Worm (Caenorhabditis elegans) whole organism, L1 larva: Measurements from ENCODE around the gene C17H12.2.

Source experiments
- blmp-1 ChIP-seq: fragments of 150-350 bp; optimal IDR thresholded peaks from 2 replicates; lab custom pipeline; 2014; ENCODE audit warnings: missing biosample characterization, missing genetic modification characterization
- ceh-82 ChIP-seq, 3 experiments: fragments of 150-350 bp in 1 of 3; sonication (generic microtip) in 2 of 3; optimal IDR thresholded peaks; 2 replicates each; lab custom pipeline; 2014 to 2017; ENCODE audit warnings: missing biosample characterization in 3 of 3, missing genetic modification characterization in 3 of 3
- ces-1 ChIP-seq: fragments of 150-350 bp; optimal IDR thresholded peaks from 2 replicates; lab custom pipeline; 2014; ENCODE audit warnings: missing biosample characterization, missing genetic modification reagents, missing genetic modification characterization
- dpl-1 ChIP-seq, 3 experiments: fragments of 150-350 bp in 2 of 3; sonication (generic microtip) in 1 of 3; optimal IDR thresholded peaks; 2 replicates each; lab custom pipeline; 2014 to 2017; ENCODE audit warnings: missing biosample characterization in 3 of 3, missing genetic modification characterization in 3 of 3, missing genetic modification reagents in 3 of 3
- dsc-1 ChIP-seq: sonication (generic microtip); optimal IDR thresholded peaks from 2 replicates; lab custom pipeline; 2016; ENCODE audit warnings: mild to moderate bottlenecking, missing genetic modification characterization, missing compliant biosample characterization
- efl-1 ChIP-seq, 4 experiments: fragments of 150-350 bp; optimal IDR thresholded peaks in 3 of 4; peaks in 1 of 4; 1 replicate in 1 of 4; 2 replicates in 3 of 4; lab custom pipeline; 2014; ENCODE audit warnings: missing biosample characterization in 2 of 4, missing genetic modification characterization in 2 of 4, missing genetic modification reagents in 2 of 4
- egl-13 ChIP-seq: sonication (generic microtip); optimal IDR thresholded peaks from 2 replicates; lab custom pipeline; 2016; ENCODE audit warnings: missing genotype, missing genetic modification reagents, missing genetic modification characterization, missing compliant biosample characterization
- elt-3 ChIP-seq, 6 experiments: fragments of 150-350 bp in 1 of 6; sonication (generic microtip); optimal IDR thresholded peaks; 2 replicates each; lab custom pipeline; 2017 to 2018; ENCODE audit warnings: missing biosample characterization in 6 of 6, missing genetic modification characterization in 6 of 6, inconsistent platforms in 1 of 6
- fkh-10 ChIP-seq: sonication (generic microtip); optimal IDR thresholded peaks from 2 replicates; lab custom pipeline; 2017; ENCODE audit warnings: missing biosample characterization, missing genetic modification reagents, missing genetic modification characterization
- fkh-8 ChIP-seq: sonication (generic microtip); optimal IDR thresholded peaks from 2 replicates; lab custom pipeline; 2016; ENCODE audit warnings: mild to moderate bottlenecking, missing genetic modification characterization, missing compliant biosample characterization
- hlh-4 ChIP-seq: sonication (generic microtip); optimal IDR thresholded peaks from 2 replicates; lab custom pipeline; 2016; ENCODE audit warnings: mild to moderate bottlenecking, missing genetic modification characterization, missing compliant biosample characterization
- isw-1 ChIP-seq: fragments of 200-800 bp; sonication (Bioruptor generic); IDR thresholded peaks from 2 replicates; pipeline ENCODE4 v1.3.6; 2022; ENCODE audit warnings: missing genetic modification characterization, missing compliant biosample characterization
- jun-1 ChIP-seq: fragments of 150-350 bp; optimal IDR thresholded peaks from 2 replicates; lab custom pipeline; 2014; ENCODE audit warnings: missing biosample characterization, missing genetic modification reagents, missing genetic modification characterization
- lin-14 ChIP-seq: fragments of 200-800 bp; sonication (Bioruptor generic); optimal IDR thresholded peaks from 2 replicates; lab custom pipeline; 2018; ENCODE audit warnings: mild to moderate bottlenecking, missing genetic modification characterization, moderate library complexity, missing compliant biosample characterization
- lin-35 ChIP-seq, 2 experiments: fragments of 150-350 bp; optimal IDR thresholded peaks; 2 replicates each; lab custom pipeline; 2014; ENCODE audit warnings: missing biosample characterization in 2 of 2, missing genetic modification characterization in 2 of 2, missing genetic modification reagents in 2 of 2
- lsy-2 ChIP-seq, 2 experiments: fragments of 150-350 bp; optimal IDR thresholded peaks; 2 replicates each; lab custom pipeline; 2014; ENCODE audit warnings: missing biosample characterization in 2 of 2, missing genetic modification characterization in 2 of 2
- mab-9 ChIP-seq: fragments of 200-800 bp; sonication (Bioruptor generic); IDR thresholded peaks from 2 replicates; pipeline ENCODE4 v1.3.6; 2022; ENCODE audit warnings: missing genetic modification reagents, missing genetic modification characterization, missing compliant biosample characterization
- mdl-1 ChIP-seq, 2 experiments: fragments of 150-350 bp; optimal IDR thresholded peaks; 2 replicates each; lab custom pipeline; 2014 to 2017; ENCODE audit warnings: missing biosample characterization in 2 of 2, missing genetic modification characterization in 2 of 2, inconsistent platforms in 1 of 2
- mep-1 ChIP-seq: fragments of 150-350 bp; optimal IDR thresholded peaks from 2 replicates; lab custom pipeline; 2014; ENCODE audit warnings: missing biosample characterization, missing genetic modification characterization
- nhr-19 ChIP-seq: fragments of 200-800 bp; sonication (Bioruptor generic); conservative IDR thresholded peaks from 2 replicates; pipeline ENCODE4 v1.3.6; 2022; ENCODE audit warnings: missing genetic modification characterization, missing compliant biosample characterization
- nhr-20 ChIP-seq: sonication (generic microtip); optimal IDR thresholded peaks from 2 replicates; lab custom pipeline; 2016; ENCODE audit warnings: mild to moderate bottlenecking, missing genetic modification characterization, missing compliant biosample characterization
- nhr-237 ChIP-seq: fragments of 150-350 bp; optimal IDR thresholded peaks from 2 replicates; lab custom pipeline; 2014; ENCODE audit warnings: missing biosample characterization, missing genetic modification characterization
- nhr-47 ChIP-seq: sonication (generic microtip); optimal IDR thresholded peaks from 2 replicates; lab custom pipeline; 2016; ENCODE audit warnings: mild to moderate bottlenecking, missing genetic modification characterization, moderate library complexity, missing compliant biosample characterization
- nhr-71 ChIP-seq: sonication (generic microtip); optimal IDR thresholded peaks from 2 replicates; lab custom pipeline; 2016; ENCODE audit warnings: mild to moderate bottlenecking, missing genetic modification characterization, moderate library complexity, missing compliant biosample characterization
- nhr-76 ChIP-seq: sonication (generic microtip); optimal IDR thresholded peaks from 2 replicates; lab custom pipeline; 2017; ENCODE audit warnings: missing biosample characterization, missing genetic modification characterization
- nhr-77 ChIP-seq: fragments of 150-350 bp; optimal IDR thresholded peaks from 2 replicates; lab custom pipeline; 2014; ENCODE audit warnings: missing biosample characterization, missing genetic modification characterization
- nhr-85 ChIP-seq: sonication (generic microtip); peaks from one replicate; lab custom pipeline; 2016; ENCODE audit warnings: missing genetic modification characterization, inconsistent platforms, missing compliant biosample characterization
- nhr-90 ChIP-seq: sonication (generic microtip); optimal IDR thresholded peaks from 2 replicates; lab custom pipeline; 2016; ENCODE audit warnings: mild to moderate bottlenecking, missing genetic modification characterization, missing compliant biosample characterization; ENCODE audit not compliant: poor library complexity
- pag-3 ChIP-seq: sonication (generic microtip); optimal IDR thresholded peaks from 2 replicates; lab custom pipeline; 2017; ENCODE audit warnings: missing genetic modification characterization, mild to moderate bottlenecking, missing compliant biosample characterization, antibody characterized with exemption, borderline replicate concordance; ENCODE audit not compliant: insufficient read depth
- pax-3 ChIP-seq: fragments of 200-800 bp; sonication (Bioruptor generic); optimal IDR thresholded peaks from 2 replicates; lab custom pipeline; 2018; ENCODE audit warnings: mild to moderate bottlenecking, missing genetic modification characterization, moderate library complexity, missing compliant biosample characterization
- rnt-1 ChIP-seq: sonication (generic microtip); optimal IDR thresholded peaks from 2 replicates; lab custom pipeline; 2016; ENCODE audit warnings: mild to moderate bottlenecking, missing genetic modification characterization, moderate library complexity, missing compliant biosample characterization
- skn-1 ChIP-seq: fragments of 150-350 bp; optimal IDR thresholded peaks from 2 replicates; lab custom pipeline; 2014; ENCODE audit warnings: missing biosample characterization, missing genetic modification characterization
- snu-23 ChIP-seq: sonication (generic microtip); optimal IDR thresholded peaks from 2 replicates; lab custom pipeline; 2016; ENCODE audit warnings: missing genetic modification characterization, missing compliant biosample characterization
- sptf-1 ChIP-seq: fragments of 150-350 bp; optimal IDR thresholded peaks from 2 replicates; lab custom pipeline; 2014; ENCODE audit warnings: missing biosample characterization, missing genetic modification characterization
- tbx-2 ChIP-seq: sonication (generic microtip); optimal IDR thresholded peaks from 2 replicates; lab custom pipeline; 2016; ENCODE audit warnings: missing genetic modification characterization, missing compliant biosample characterization
- unc-62 ChIP-seq: fragments of 150-350 bp; optimal IDR thresholded peaks from 2 replicates; lab custom pipeline; 2014; ENCODE audit warnings: missing biosample characterization, missing genetic modification reagents, missing genetic modification characterization
- unc-86 ChIP-seq: sonication (generic microtip); optimal IDR thresholded peaks from 2 replicates; lab custom pipeline; 2016; ENCODE audit warnings: missing genetic modification characterization, missing compliant biosample characterization
- vab-15 ChIP-seq: sonication (generic microtip); optimal IDR thresholded peaks from 2 replicates; lab custom pipeline; 2017; ENCODE audit warnings: missing genotype, mild to moderate bottlenecking, missing genetic modification characterization, missing compliant biosample characterization
- ztf-11 ChIP-seq, 2 experiments: sonication (generic microtip); optimal IDR thresholded peaks; 2 replicates each; lab custom pipeline; 2016 to 2017; ENCODE audit warnings: missing genetic modification characterization in 2 of 2, missing biosample characterization in 1 of 2, missing compliant biosample characterization in 1 of 2
- ztf-4 ChIP-seq: fragments of 150-350 bp; optimal IDR thresholded peaks from 2 replicates; lab custom pipeline; 2014; ENCODE audit warnings: missing biosample characterization, missing genetic modification characterization

Gene C17H12.2

DNA sequence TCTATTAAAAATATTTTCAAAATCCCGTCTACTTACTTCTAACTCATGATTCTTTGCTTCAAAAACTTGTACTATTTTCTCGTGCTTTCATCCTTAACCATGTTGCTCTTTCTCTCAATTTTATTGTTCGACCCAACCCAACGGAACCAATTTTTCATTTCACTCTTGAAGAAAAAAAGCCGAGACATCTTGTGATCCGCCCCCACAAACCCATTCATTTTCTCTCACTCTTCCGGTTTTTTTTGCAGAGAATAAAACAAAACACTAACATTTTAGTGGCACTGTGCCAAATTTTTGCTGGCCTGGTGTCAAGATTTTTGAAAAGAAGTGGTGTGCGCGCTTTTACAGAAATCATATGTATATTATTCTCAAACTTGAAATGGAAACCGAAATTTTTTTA lies 46.5 kb upstream of the C17H12.2 start:
- TF ChIP-seq lsy-2 (tag; optimal IDR thresholded peaks at IDR 0.05; lab: Kevin White, UChicago) (peak in 1 of 2 experiments; percentile 33), mab-9 (GFP tag; lab: Robert Waterston, UW) (no peak), rnt-1 (tag; lab: Kevin White, UChicago) (peak; percentile 46), unc-62 (GFP tag; lab: Kevin White, UChicago) (no peak), lin-14 (GFP tag; lab: Kevin White, UChicago) (peak; percentile 84), pax-3 (tag; lab: Kevin White, UChicago) (no peak), sptf-1 (tag; lab: Kevin White, UChicago) (no peak), snu-23 (GFP tag; lab: Kevin White, UChicago) (no peak), nhr-237 (no peak), dsc-1 (tag; lab: Kevin White, UChicago) (peak; percentile 35), jun-1 (tag; lab: Kevin White, UChicago) (no peak), nhr-71 (tag; lab: Kevin White, UChicago) (peak; percentile 43), efl-1 (optimal IDR thresholded peaks at IDR 0.05; lab: Kevin White, UChicago) (no peak), efl-1 (GFP tag; optimal IDR thresholded peaks at IDR 0.05 in 1 of 2; lab: Kevin White, UChicago) (peak in 1 of 2 experiments; percentile 76)
- TF ChIP-seq, all 84 proteins: peak for 6

DNA sequence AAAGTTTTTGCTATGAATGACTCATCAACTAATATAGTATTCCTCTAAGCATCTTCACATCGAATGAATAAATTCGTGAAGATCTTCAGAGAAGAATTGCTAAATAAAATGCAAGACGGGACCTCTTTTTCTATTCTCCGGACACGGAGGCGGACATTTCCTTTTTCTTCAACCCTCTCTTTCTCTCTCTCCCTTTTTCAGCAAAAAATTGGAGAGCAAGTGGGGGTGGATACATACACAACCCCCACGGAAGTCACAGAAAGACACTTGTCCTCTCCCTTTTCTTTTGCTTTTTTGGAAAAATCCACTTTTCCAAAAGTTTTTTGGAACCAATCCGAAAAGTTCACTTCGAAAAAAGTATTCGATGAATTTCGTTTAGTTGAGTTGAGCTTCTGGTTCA lies 44.4 kb upstream of the C17H12.2 start:
- peak; percentile 83 for TF ChIP-seq lin-14 (GFP tag; lab: Kevin White, UChicago)
- TF ChIP-seq vab-15 (tag; lab: Kevin White, UChicago): no peak
- TF ChIP-seq isw-1 (GFP tag; lab: Robert Waterston, UW): peak; percentile 10; the same call in 1 of the 2 replicates
- peak in 1 of 3 experiments; percentile 29 for TF ChIP-seq ceh-82 (tag; optimal IDR thresholded peaks at IDR 0.05; lab: Kevin White, UChicago)
- TF ChIP-seq nhr-71 (tag; lab: Kevin White, UChicago): peak; percentile 10
- TF ChIP-seq unc-86 (tag; lab: Kevin White, UChicago): peak; percentile 50
- TF ChIP-seq fkh-10 (GFP tag; lab: Kevin White, UChicago): peak; percentile 86
- TF ChIP-seq lsy-2 (tag; optimal IDR thresholded peaks at IDR 0.05; lab: Kevin White, UChicago): peak in 1 of 2 experiments; percentile 19
- TF ChIP-seq ztf-4 (tag; lab: Kevin White, UChicago): no peak
- peak; percentile 28 for TF ChIP-seq ces-1 (GFP tag; lab: Kevin White, UChicago)

DNA sequence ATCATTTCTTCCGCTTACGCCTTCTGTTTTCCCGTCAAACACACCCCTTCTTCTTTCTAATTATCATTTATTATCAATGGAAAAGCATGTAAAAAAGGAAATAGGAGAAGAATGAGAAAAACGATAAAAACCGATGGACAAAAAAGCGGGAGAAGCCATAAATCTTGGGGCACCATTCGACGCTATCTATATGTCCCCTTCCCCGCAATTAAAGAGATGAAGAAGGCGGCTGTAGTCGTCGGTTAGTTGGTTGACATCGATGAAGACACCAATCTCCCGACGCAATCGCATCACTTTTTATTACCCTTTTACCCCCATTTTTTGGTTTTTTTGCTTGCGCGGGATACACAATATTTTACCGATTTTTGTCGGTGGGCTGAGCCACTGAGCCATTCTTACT lies 43.3 kb upstream of the C17H12.2 start:
- TF ChIP-seq egl-13 (tag; lab: Kevin White, UChicago) (no peak), mab-9 (GFP tag; lab: Robert Waterston, UW) (0 out of 2 replicates have a peak, but pooled peaks have one; percentile 8), nhr-77 (tag; lab: Kevin White, UChicago) (no peak), blmp-1 (tag; lab: Kevin White, UChicago) (peak; percentile 47), elt-3 (tag; optimal IDR thresholded peaks at IDR 0.05; lab: Kevin White, UChicago) (peak in 1 of 6 experiments; percentile 14), mdl-1 (tag; optimal IDR thresholded peaks at IDR 0.05; lab: Kevin White, UChicago) (no peak), nhr-47 (tag; lab: Kevin White, UChicago) (no peak), nhr-90 (no peak)

DNA sequence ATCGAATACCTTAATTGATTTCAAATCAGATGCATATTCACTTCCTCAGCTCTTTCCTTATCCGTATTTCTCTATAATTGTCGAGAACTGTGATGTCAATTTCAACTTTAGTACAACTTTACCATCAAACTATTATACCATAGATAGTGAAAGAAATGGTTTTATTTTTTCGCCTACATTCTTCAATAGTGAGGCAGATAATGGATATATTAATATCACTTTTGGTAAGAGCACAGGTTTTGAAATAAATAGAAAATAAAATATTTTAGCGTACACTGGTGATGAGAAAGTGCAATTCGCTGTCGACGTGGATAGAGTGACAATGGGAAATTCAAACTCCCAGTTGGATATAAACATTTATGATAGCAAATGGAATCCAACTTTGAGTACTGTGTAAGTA lies 41.9 kb upstream of the C17H12.2 start:
- no peak for TF ChIP-seq sptf-1 (tag; lab: Kevin White, UChicago)
- TF ChIP-seq lin-35 (GFP tag; optimal IDR thresholded peaks at IDR 0.05; lab: Kevin White, UChicago): no peak
- TF ChIP-seq fkh-8 (tag; lab: Kevin White, UChicago): no peak
- TF ChIP-seq pag-3 (tag; lab: Kevin White, UChicago): no peak
- no peak for TF ChIP-seq tbx-2
- TF ChIP-seq nhr-19 (GFP tag; lab: Robert Waterston, UW): no peak
- no peak for TF ChIP-seq mep-1 (tag; lab: Kevin White, UChicago)
- TF ChIP-seq mdl-1 (tag; optimal IDR thresholded peaks at IDR 0.05; lab: Kevin White, UChicago): no peak
- no peak for TF ChIP-seq nhr-76
- no peak for TF ChIP-seq lin-14 (GFP tag; lab: Kevin White, UChicago)
- TF ChIP-seq skn-1 (tag; lab: Kevin White, UChicago): no peak
- no peak for TF ChIP-seq hlh-4 (tag; lab: Kevin White, UChicago)
- no peak for TF ChIP-seq unc-62 (GFP tag; lab: Kevin White, UChicago)
- TF ChIP-seq nhr-20 (tag; lab: Kevin White, UChicago): no peak
- no peak for TF ChIP-seq nhr-85
- no peak for TF ChIP-seq dpl-1 (GFP tag; optimal IDR thresholded peaks at IDR 0.05; lab: Kevin White, UChicago)
- no peak for TF ChIP-seq ztf-11 (tag; optimal IDR thresholded peaks at IDR 0.05; lab: Kevin White, UChicago)
